Fruit fly (Drosophila melanogaster) whole organism, embryonic: Measurements from ENCODE around the gene CG46439.

ENCODE experiments used
- Ada2b ChIP-seq: fragments of 200-800 bp; sonication (Bioruptor generic); IDR thresholded peaks from 2 replicates; pipeline ENCODE4 v1.3.6; 2022; ENCODE audit warnings: missing biosample characterization, missing genetic modification characterization
- Atf3 ChIP-seq: fragments of 200-800 bp; sonication (Bioruptor generic); optimal IDR thresholded peaks from 3 replicates; lab custom pipeline; 2016; ENCODE audit warnings: missing biosample characterization, missing genetic modification characterization
- BtbVII ChIP-seq: fragments of 200-800 bp; sonication (Bioruptor generic); optimal IDR thresholded peaks from 3 replicates; lab custom pipeline; 2017; ENCODE audit warnings: missing biosample characterization, mild to moderate bottlenecking, missing genetic modification characterization
- CG10209 ChIP-seq: fragments of 200-800 bp; sonication (Bioruptor generic); optimal IDR thresholded peaks from 3 replicates; lab custom pipeline; 2017; ENCODE audit warnings: missing biosample characterization, mild to moderate bottlenecking, missing genetic modification characterization, missing genetic modification reagents
- CG10267 ChIP-seq: fragments of 200-800 bp; sonication (Bioruptor generic); optimal IDR thresholded peaks from 2 replicates; lab custom pipeline; 2018; ENCODE audit warnings: missing biosample characterization, mild to moderate bottlenecking, missing genetic modification characterization, moderate library complexity
- CG14441 ChIP-seq: fragments of 200-800 bp; sonication (Bioruptor generic); IDR thresholded peaks from 2 replicates; pipeline ENCODE4 v1.3.6; 2022; ENCODE audit warnings: missing biosample characterization, missing genetic modification characterization
- CG14710 ChIP-seq: fragments of 200-800 bp; sonication (Bioruptor generic); optimal IDR thresholded peaks from 3 replicates; lab custom pipeline; 2019; ENCODE audit warnings: missing biosample characterization, mild to moderate bottlenecking, missing genetic modification characterization, moderate library complexity
- CG16815 ChIP-seq: fragments of 200-800 bp; sonication (Bioruptor generic); optimal IDR thresholded peaks from 3 replicates; lab custom pipeline; 2017; ENCODE audit warnings: missing biosample characterization, mild to moderate bottlenecking, missing genetic modification characterization
- CG17612 ChIP-seq: fragments of 200-800 bp; sonication (Bioruptor generic); IDR thresholded peaks from 2 replicates; pipeline ENCODE4 v1.3.6; 2022; ENCODE audit warnings: missing biosample characterization, missing genetic modification characterization
- CG2202 ChIP-seq: fragments of 200-800 bp; sonication (Bioruptor generic); optimal IDR thresholded peaks from 2 replicates; lab custom pipeline; 2018; ENCODE audit warnings: missing biosample characterization, mild to moderate bottlenecking, missing genetic modification characterization
- CG2889 ChIP-seq: fragments of 200-800 bp; sonication (Bioruptor generic); IDR thresholded peaks from 3 replicates; pipeline ENCODE4 v1.3.6; 2022; ENCODE audit warnings: missing biosample characterization, missing genetic modification characterization
- CG30403 ChIP-seq: fragments of 200-800 bp; sonication (Bioruptor generic); optimal IDR thresholded peaks from 3 replicates; lab custom pipeline; 2016; ENCODE audit warnings: missing biosample characterization, missing genetic modification characterization
- CG4617 ChIP-seq: fragments of 200-800 bp; sonication (Bioruptor generic); optimal IDR thresholded peaks from 3 replicates; lab custom pipeline; 2016; ENCODE audit warnings: missing biosample characterization, missing genetic modification characterization, borderline replicate concordance
- CG7556 ChIP-seq: fragments of 200-800 bp; sonication (Bioruptor generic); optimal IDR thresholded peaks from 2 replicates; lab custom pipeline; 2017; ENCODE audit warnings: missing biosample characterization, mild to moderate bottlenecking, missing genetic modification characterization
- CTCF ChIP-seq: fragments of 200-800 bp; sonication (Bioruptor generic); optimal IDR thresholded peaks from 2 replicates; lab custom pipeline; 2017; ENCODE audit warnings: missing biosample characterization, mild to moderate bottlenecking, missing genetic modification characterization, moderate library complexity
- Camta ChIP-seq: fragments of 200-800 bp; sonication (Bioruptor generic); optimal IDR thresholded peaks from 2 replicates; lab custom pipeline; 2016; ENCODE audit warnings: missing biosample characterization, missing genetic modification characterization
- D19B ChIP-seq: fragments of 200-800 bp; sonication (Bioruptor generic); optimal IDR thresholded peaks from 2 replicates; lab custom pipeline; 2017; ENCODE audit warnings: missing biosample characterization, mild to moderate bottlenecking, missing genetic modification characterization
- Dbx ChIP-seq: fragments of 200-800 bp; sonication (Bioruptor generic); IDR thresholded peaks from 3 replicates; pipeline ENCODE4 v1.3.6; 2022; ENCODE audit warnings: missing biosample characterization, missing genetic modification characterization
- Dip3 ChIP-seq: fragments of 200-800 bp; sonication (Bioruptor generic); optimal IDR thresholded peaks from 3 replicates; lab custom pipeline; 2016; ENCODE audit warnings: missing biosample characterization, missing genetic modification characterization
- Drgx ChIP-seq: fragments of 200-800 bp; sonication (Bioruptor generic); IDR thresholded peaks from 2 replicates; pipeline ENCODE4 v1.3.6; 2022; ENCODE audit warnings: missing biosample characterization, missing genetic modification characterization
- Eip74EF ChIP-seq, 2 experiments: fragments of 200-800 bp in 1 of 2; fragments of >200 bp in 1 of 2; sonication (Bioruptor generic) in 1 of 2; optimal IDR thresholded peaks; 2 replicates each; lab custom pipeline; 2017 to 2019; ENCODE audit warnings: missing biosample characterization in 2 of 2, missing genetic modification characterization in 2 of 2, mild to moderate bottlenecking in 1 of 2, moderate library complexity in 1 of 2
- Elba2 ChIP-seq: fragments of 200-800 bp; sonication (Bioruptor generic); optimal IDR thresholded peaks from 3 replicates; lab custom pipeline; 2016; ENCODE audit warnings: missing biosample characterization, missing genetic modification characterization
- Hand ChIP-seq: fragments of 200-800 bp; sonication (Bioruptor generic); optimal IDR thresholded peaks from 2 replicates; lab custom pipeline; 2017; ENCODE audit warnings: mild to moderate bottlenecking, missing biosample characterization, missing genetic modification reagents, missing genetic modification characterization
- MTF-1 ChIP-seq: fragments of 200-800 bp; sonication (Bioruptor generic); optimal IDR thresholded peaks from 2 replicates; lab custom pipeline; 2018; ENCODE audit warnings: missing biosample characterization, mild to moderate bottlenecking, missing genetic modification characterization, borderline replicate concordance
- NfI ChIP-seq: fragments of 200-800 bp; sonication (Bioruptor generic); optimal IDR thresholded peaks from 3 replicates; lab custom pipeline; 2018; ENCODE audit warnings: missing biosample characterization, mild to moderate bottlenecking, missing genetic modification characterization, moderate library complexity
- Ptx1 ChIP-seq: fragments of 200-800 bp; sonication (Bioruptor generic); IDR thresholded peaks from 2 replicates; pipeline ENCODE4 v1.3.6; 2022; ENCODE audit warnings: missing biosample characterization, missing genetic modification characterization
- Scr ChIP-seq: fragments of 200-800 bp; sonication (Bioruptor generic); IDR thresholded peaks from 2 replicates; pipeline ENCODE4 v1.3.6; 2022; ENCODE audit warnings: missing biosample characterization, missing genetic modification characterization; ENCODE audit not compliant: partially characterized antibody
- Sin3A ChIP-seq: fragments of >200 bp; optimal IDR thresholded peaks from 2 replicates; lab custom pipeline; 2018
- Sox100B ChIP-seq: fragments of 200-800 bp; sonication (Bioruptor generic); optimal IDR thresholded peaks from 3 replicates; lab custom pipeline; 2018; ENCODE audit warnings: missing biosample characterization, mild to moderate bottlenecking, missing genetic modification characterization
- Taf1 ChIP-seq: fragments of 200-800 bp; sonication (Bioruptor generic); IDR thresholded peaks from 2 replicates; pipeline ENCODE4 v1.3.6; 2022; ENCODE audit warnings: missing biosample characterization, missing genetic modification characterization
- bsh ChIP-seq, 2 experiments: fragments of 200-800 bp; sonication (Bioruptor generic); optimal IDR thresholded peaks; 2 replicates each; lab custom pipeline; 2017 to 2018; ENCODE audit warnings: mild to moderate bottlenecking in 2 of 2, missing biosample characterization in 2 of 2, missing genetic modification characterization in 2 of 2, moderate library complexity in 1 of 2
- chn ChIP-seq: fragments of 200-800 bp; sonication (Bioruptor generic); optimal IDR thresholded peaks from 2 replicates; lab custom pipeline; 2016; ENCODE audit warnings: missing biosample characterization, missing genetic modification characterization
- corto ChIP-seq: fragments of 200-800 bp; sonication (Bioruptor generic); optimal IDR thresholded peaks from 2 replicates; lab custom pipeline; 2016; ENCODE audit warnings: missing biosample characterization, mild to moderate bottlenecking, missing genetic modification characterization, moderate library complexity
- fd102C ChIP-seq: fragments of 200-800 bp; sonication (Bioruptor generic); optimal IDR thresholded peaks from 2 replicates; lab custom pipeline; 2018; ENCODE audit warnings: missing biosample characterization, mild to moderate bottlenecking, missing genetic modification characterization, moderate library complexity
- ftz-f1 ChIP-seq: fragments of 200-800 bp; sonication (Bioruptor generic); optimal IDR thresholded peaks from 2 replicates; lab custom pipeline; 2016; ENCODE audit warnings: missing biosample characterization, missing genetic modification characterization
- h ChIP-seq: fragments of >200 bp; optimal IDR thresholded peaks from 2 replicates; lab custom pipeline; 2017
- hkb ChIP-seq, 2 experiments: fragments of 200-800 bp in 1 of 2; fragments of >200 bp in 1 of 2; sonication (Bioruptor generic) in 1 of 2; IDR thresholded peaks in 1 of 2; optimal IDR thresholded peaks in 1 of 2; 2 replicates each; pipeline versions ENCODE4 v1.3.6 to Lab custom; 2017 to 2022; ENCODE audit warnings: missing biosample characterization in 1 of 2, missing genetic modification characterization in 1 of 2
- kni ChIP-seq: fragments of 200-800 bp; sonication (Bioruptor generic); optimal IDR thresholded peaks from 3 replicates; lab custom pipeline; 2017; ENCODE audit warnings: mild to moderate bottlenecking, missing biosample characterization, missing genetic modification reagents, missing genetic modification characterization
- otp ChIP-seq: fragments of 200-800 bp; sonication (Bioruptor generic); IDR thresholded peaks from 3 replicates; pipeline ENCODE4, ENCODE4 v1.3.6; 2022; ENCODE audit warnings: missing biosample characterization, missing genetic modification characterization
- peb ChIP-seq: fragments of 200-800 bp; sonication (Bioruptor generic); IDR thresholded peaks from 2 replicates; pipeline ENCODE4 v1.3.6; 2022; ENCODE audit warnings: missing biosample characterization, missing genetic modification characterization
- ro ChIP-seq: fragments of 200-800 bp; sonication (Bioruptor generic); IDR thresholded peaks from 2 replicates; pipeline ENCODE4 v1.3.6; 2022; ENCODE audit warnings: missing biosample characterization, missing genetic modification characterization
- sens ChIP-seq: fragments of 200-800 bp; sonication (Bioruptor generic); peaks from one replicate; lab custom pipeline; 2016; ENCODE audit warnings: missing biosample characterization, missing genetic modification characterization
- so ChIP-seq: fragments of 200-800 bp; sonication (Bioruptor generic); IDR thresholded peaks from 3 replicates; pipeline ENCODE4 v1.3.6; 2022; ENCODE audit warnings: missing biosample characterization, missing genetic modification characterization
- sqz ChIP-seq: fragments of 200-800 bp; sonication (Bioruptor generic); optimal IDR thresholded peaks from 3 replicates; lab custom pipeline; 2018; ENCODE audit warnings: missing biosample characterization, mild to moderate bottlenecking, missing genetic modification characterization
- sr ChIP-seq: fragments of 200-800 bp; sonication (Bioruptor generic); IDR thresholded peaks from 3 replicates; pipeline ENCODE4 v1.3.6; 2022; ENCODE audit warnings: missing biosample characterization, missing genetic modification characterization
- stwl ChIP-seq: fragments of 200-800 bp; sonication (Bioruptor generic); optimal IDR thresholded peaks from 3 replicates; lab custom pipeline; 2018; ENCODE audit warnings: missing biosample characterization, mild to moderate bottlenecking, missing genetic modification characterization, moderate library complexity
- tap ChIP-seq: fragments of 200-800 bp; optimal IDR thresholded peaks from 3 replicates; lab custom pipeline; 2019; ENCODE audit warnings: missing biosample characterization, mild to moderate bottlenecking, missing genetic modification characterization, moderate library complexity
- vvl ChIP-seq: fragments of 200-800 bp; sonication (Bioruptor generic); IDR thresholded peaks from 2 replicates; pipeline ENCODE4 v1.3.6; 2022; ENCODE audit warnings: missing biosample characterization, missing genetic modification characterization
- zf30C ChIP-seq: fragments of 200-800 bp; sonication (Bioruptor generic); optimal IDR thresholded peaks from 3 replicates; lab custom pipeline; 2018; ENCODE audit warnings: missing biosample characterization, mild to moderate bottlenecking, missing genetic modification characterization
- zfh2 ChIP-seq: fragments of 200-800 bp; sonication (Bioruptor generic); optimal IDR thresholded peaks from 2 replicates; lab custom pipeline; 2016; ENCODE audit warnings: missing biosample characterization, missing genetic modification characterization

The CG46439 gene

DNA sequence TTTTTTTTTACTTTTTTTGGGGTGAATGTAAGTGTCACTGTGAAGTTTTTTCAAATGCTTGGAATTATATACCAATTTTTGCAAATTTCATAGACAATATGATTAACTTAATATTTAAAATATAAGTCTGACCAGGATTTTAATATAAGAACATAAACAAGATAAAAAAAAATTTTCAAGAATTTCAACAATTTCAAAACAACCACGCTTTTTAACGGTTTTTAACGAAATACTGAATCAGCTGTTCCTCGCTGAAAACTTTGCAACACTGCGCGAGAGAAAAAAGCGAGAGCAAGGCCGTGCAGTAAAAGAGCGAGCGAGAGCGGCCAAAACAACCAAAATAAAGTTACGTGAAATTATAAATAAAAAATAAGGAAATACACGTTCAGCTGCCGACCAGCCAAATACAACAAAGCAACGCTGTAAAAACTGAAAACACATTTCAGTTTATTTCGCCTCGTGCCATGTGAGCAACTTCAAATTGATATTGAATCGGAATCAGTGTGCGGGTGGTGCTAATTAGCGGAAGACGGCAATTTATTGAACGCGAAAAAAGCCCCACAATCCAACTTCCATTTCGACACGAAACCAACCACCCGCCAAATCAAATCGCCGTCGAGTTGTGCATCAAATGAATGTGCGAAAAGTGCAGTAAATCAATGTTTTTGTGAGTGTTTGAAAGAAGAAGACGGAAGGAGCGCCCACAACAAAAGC is at the start of gene CG46439, which contains the start of the genes Iyd and CG33947 (continued):
- TF ChIP-seq ro = no peak
- peak in 1 of 2 experiments; percentile 68 for TF ChIP-seq Eip74EF (GFP tag; optimal IDR thresholded peaks at IDR 0.05; lab: Kevin White, UChicago)
- peak; percentile 22 for TF ChIP-seq zfh2
- TF ChIP-seq Drgx (GFP tag; lab: Robert Waterston, UW) = peak; percentile 71
- TF ChIP-seq CG10209 (GFP tag; lab: Kevin White, UChicago) = peak; percentile 19
- TF ChIP-seq peb (GFP tag; lab: Robert Waterston, UW) = no peak
- TF ChIP-seq otp = no peak
- peak in 1 of 2 experiments; percentile 77 for TF ChIP-seq bsh (GFP tag; optimal IDR thresholded peaks at IDR 0.05; lab: Kevin White, UChicago)
- TF ChIP-seq CG7556 (GFP tag; lab: Kevin White, UChicago) = peak; percentile 24
- no peak for TF ChIP-seq Dip3 (GFP tag; lab: Kevin White, UChicago)
- peak; percentile 22; the same call in 1 of the 2 replicates for TF ChIP-seq Scr (GFP tag; lab: Robert Waterston, UW)
- no peak for TF ChIP-seq Sin3A
- no peak for TF ChIP-seq Camta (GFP tag; lab: Kevin White, UChicago)
- peak; percentile 58 for TF ChIP-seq Hand (GFP tag; lab: Kevin White, UChicago)
- no peak for TF ChIP-seq tap (tag; lab: Kevin White, UChicago)
- peak; percentile 70 for TF ChIP-seq stwl (tag; lab: Kevin White, UChicago)
- peak; percentile 39 for TF ChIP-seq kni
- no peak for TF ChIP-seq D19B
- TF ChIP-seq CG17612 (GFP tag; lab: Robert Waterston, UW) = no peak
- peak; percentile 23 for TF ChIP-seq CTCF (GFP tag; lab: Kevin White, UChicago)
- TF ChIP-seq CG10267 (tag; lab: Kevin White, UChicago) = peak; percentile 95
- TF ChIP-seq zf30C (GFP tag; lab: Kevin White, UChicago) = no peak
- TF ChIP-seq CG14710 (tag; lab: Kevin White, UChicago) = no peak
- no peak for TF ChIP-seq CG16815 (GFP tag; lab: Kevin White, UChicago)
- peak; percentile 40; the same call in 1 of the 3 replicates for TF ChIP-seq so (GFP tag; lab: Robert Waterston, UW)
- no peak for TF ChIP-seq Ptx1 (GFP tag; lab: Robert Waterston, UW)
- no peak for TF ChIP-seq MTF-1 (GFP tag; lab: Kevin White, UChicago)
- TF ChIP-seq vvl (GFP tag; lab: Robert Waterston, UW) = peak; percentile 14; the same call in 1 of the 2 replicates
- TF ChIP-seq Dbx (GFP tag; lab: Robert Waterston, UW) = no peak
- TF ChIP-seq NfI (GFP tag; lab: Kevin White, UChicago) = peak; percentile 26
- TF ChIP-seq Atf3 (GFP tag; lab: Kevin White, UChicago) = no peak
- no peak for TF ChIP-seq sr (GFP tag; lab: Robert Waterston, UW)
- TF ChIP-seq h (lab: Kevin White, UChicago) = no peak
- TF ChIP-seq chn (GFP tag; lab: Kevin White, UChicago) = peak; percentile 4
- TF ChIP-seq CG2889 (GFP tag; lab: Robert Waterston, UW) = no peak
- TF ChIP-seq Ada2b = no peak
- no peak for TF ChIP-seq Sox100B (GFP tag; lab: Kevin White, UChicago)
- peak; percentile 24 for TF ChIP-seq Elba2
- TF ChIP-seq corto (GFP tag; lab: Kevin White, UChicago) = peak; percentile 16
- no peak for TF ChIP-seq Taf1 (GFP tag; lab: Robert Waterston, UW)
- TF ChIP-seq sqz (GFP tag; lab: Kevin White, UChicago) = peak; percentile 60
- no peak for TF ChIP-seq CG30403 (GFP tag; lab: Kevin White, UChicago)
- TF ChIP-seq BtbVII (GFP tag; lab: Kevin White, UChicago) = peak; percentile 20
- TF ChIP-seq CG2202 (tag; lab: Kevin White, UChicago) = no peak
- peak; percentile 29; the same call in 1 of the 2 replicates for TF ChIP-seq CG14441 (GFP tag; lab: Robert Waterston, UW)
- peak; percentile 8 for TF ChIP-seq CG4617 (GFP tag; lab: Kevin White, UChicago)
- TF ChIP-seq fd102C = no peak
- no peak for TF ChIP-seq hkb (optimal IDR thresholded peaks at IDR 0.05; lab: Kevin White, UChicago)
- TF ChIP-seq hkb (GFP tag; IDR thresholded peaks at IDR 0.05; lab: Robert Waterston, UW) = peak; percentile 37; the same call in 1 of the 2 replicates
- peak; percentile 82 for TF ChIP-seq ftz-f1 (GFP tag; lab: Kevin White, UChicago)
- TF ChIP-seq sens = peak; percentile 82
